Worm (Caenorhabditis elegans): Measurements from ENCODE around the gene C16C8.8.
A peak's percentile ranks its signal among the peaks of the same experiment; 100 is the strongest.

C16C8.8 gene

ce11 chrII:3434893-3435503 lies 26.5 kb downstream of the C16C8.8 start:
- TF ChIP-seq nhr-11 (tag; optimal IDR thresholded peaks at IDR 0.05) = no peak
- no peak for TF ChIP-seq pax-1 (tag; optimal IDR thresholded peaks at IDR 0.05)
- TF ChIP-seq ama-1 (optimal IDR thresholded peaks at IDR 0.05) = no peak
- no peak for TF ChIP-seq ref-2 (tag; optimal IDR thresholded peaks at IDR 0.05)
- TF ChIP-seq sox-2 (GFP tag; IDR thresholded peaks at IDR 0.05) = no peak
- no peak for TF ChIP-seq T23F11.4 (GFP tag; optimal IDR thresholded peaks at IDR 0.05)
- TF ChIP-seq hlh-8 (tag; optimal IDR thresholded peaks at IDR 0.05) = no peak
- TF ChIP-seq syd-9 (tag; optimal IDR thresholded peaks at IDR 0.05) = no peak
- TF ChIP-seq rnt-1 (tag; optimal IDR thresholded peaks at IDR 0.05) = no peak
- no peak for TF ChIP-seq unc-42 (tag; optimal IDR thresholded peaks at IDR 0.05)
- no peak for TF ChIP-seq ttx-3 (tag; optimal IDR thresholded peaks at IDR 0.05)
- TF ChIP-seq K02D7.2 (tag; optimal IDR thresholded peaks at IDR 0.05) = no peak
- no peak for TF ChIP-seq ceh-48 (tag; optimal IDR thresholded peaks at IDR 0.05)
- TF ChIP-seq unc-86 (tag; optimal IDR thresholded peaks at IDR 0.05) = no peak

- no peak for TF ChIP-seq syd-9 (tag; optimal IDR thresholded peaks at IDR 0.05)
- TF ChIP-seq pat-9 (tag; optimal IDR thresholded peaks at IDR 0.05) = no peak
- no peak for TF ChIP-seq mec-3 (tag; optimal IDR thresholded peaks at IDR 0.05; ENCODE audit: borderline replicate concordance)
- no peak for TF ChIP-seq ahr-1 (tag; optimal IDR thresholded peaks at IDR 0.05)
- TF ChIP-seq K02D7.2 (tag; optimal IDR thresholded peaks at IDR 0.05) = no peak
- no peak for TF ChIP-seq tbx-7 (tag; optimal IDR thresholded peaks at IDR 0.05)
- no peak for TF ChIP-seq pag-3 (tag; optimal IDR thresholded peaks at IDR 0.05; ENCODE audit: borderline replicate concordance)
- no peak for TF ChIP-seq ceh-45 (GFP tag; IDR thresholded peaks at IDR 0.05)
- no peak for TF ChIP-seq hlh-8 (tag; optimal IDR thresholded peaks at IDR 0.05)
- TF ChIP-seq ceh-6 (GFP tag; optimal IDR thresholded peaks at IDR 0.05) = no peak
- no peak for TF ChIP-seq elt-4 (tag; optimal IDR thresholded peaks at IDR 0.05)
- no peak for TF ChIP-seq fkh-10 (GFP tag; optimal IDR thresholded peaks at IDR 0.05)
- no peak for TF ChIP-seq npax-4 (tag; optimal IDR thresholded peaks at IDR 0.05)
- no peak for TF ChIP-seq sdc-2 (tag; optimal IDR thresholded peaks at IDR 0.05)
- no peak for TF ChIP-seq dmd-4 (tag; optimal IDR thresholded peaks at IDR 0.05; ENCODE audit: borderline replicate concordance)
- TF ChIP-seq ceh-31 (tag; optimal IDR thresholded peaks at IDR 0.05) = no peak
- no peak for TF ChIP-seq ttx-3 (tag; optimal IDR thresholded peaks at IDR 0.05)
- no peak for TF ChIP-seq K09A11.1 (tag; optimal IDR thresholded peaks at IDR 0.05; ENCODE audit: insufficient read depth)
Observed at ce11 chrII:3429400-3429799, 32.1 kb downstream of the C16C8.8 start, which contains the start of gene C16C8.18. TSS of gene C16C8.18 (plus strand) at chrII:3429700.

ce11 chrII:3428158-3428704 lies 33.3 kb downstream of the C16C8.8 start:
- TF ChIP-seq pha-4 (tag; optimal IDR thresholded peaks at IDR 0.05) = no peak
- no peak for TF ChIP-seq pqm-1 (tag; optimal IDR thresholded peaks at IDR 0.05)
- peak; percentile 28 for TF ChIP-seq hlh-30 (tag; optimal IDR thresholded peaks at IDR 0.05; ENCODE audit: insufficient read depth)
- TF ChIP-seq fkh-6 (tag; optimal IDR thresholded peaks at IDR 0.05) = no peak
- TF ChIP-seq C38D4.7 (GFP tag; optimal IDR thresholded peaks at IDR 0.05) = no peak
- TF ChIP-seq ceh-14 (tag; optimal IDR thresholded peaks at IDR 0.05) = no peak
- no peak for TF ChIP-seq ceh-45 (GFP tag; IDR thresholded peaks at IDR 0.05)
- TF ChIP-seq C08G9.2 (tag; optimal IDR thresholded peaks at IDR 0.05) = no peak
- no peak for TF ChIP-seq K02D7.2 (tag; optimal IDR thresholded peaks at IDR 0.05)
- TF ChIP-seq nfya-1 (tag; optimal IDR thresholded peaks at IDR 0.05) = peak; percentile 8
- no peak for TF ChIP-seq odd-2 (tag; optimal IDR thresholded peaks at IDR 0.05)
- no peak for TF ChIP-seq ama-1 (optimal IDR thresholded peaks at IDR 0.05)
- no peak for TF ChIP-seq hlh-8 (tag; optimal IDR thresholded peaks at IDR 0.05)
- no peak for TF ChIP-seq pax-1 (tag; optimal IDR thresholded peaks at IDR 0.05)
- no peak for TF ChIP-seq tbx-7 (tag; optimal IDR thresholded peaks at IDR 0.05)
- peak; percentile 49 for TF ChIP-seq ceh-19 (GFP tag; optimal IDR thresholded peaks at IDR 0.05)
- TF ChIP-seq F13H6.1 (tag; optimal IDR thresholded peaks at IDR 0.05) = no peak
- TF ChIP-seq ceh-48 (tag; optimal IDR thresholded peaks at IDR 0.05) = peak; percentile 85
- no peak for TF ChIP-seq unc-3 (GFP tag; conservative IDR thresholded peaks at IDR 0.05)
- TF ChIP-seq unc-3 (tag; optimal IDR thresholded peaks at IDR 0.05) = peak; percentile 11
- no peak for TF ChIP-seq elt-2 (tag; optimal IDR thresholded peaks at IDR 0.05)
- TF ChIP-seq sox-4 (tag; optimal IDR thresholded peaks at IDR 0.05) = peak; percentile 17
- TF ChIP-seq sdc-2 (tag; optimal IDR thresholded peaks at IDR 0.05) = no peak
- TF ChIP-seq lim-6 (tag; optimal IDR thresholded peaks at IDR 0.05) = no peak
- TF ChIP-seq sox-2 (GFP tag; IDR thresholded peaks at IDR 0.05) = no peak
- TF ChIP-seq mec-3 (tag; optimal IDR thresholded peaks at IDR 0.05; ENCODE audit: borderline replicate concordance) = no peak
- TF ChIP-seq dve-1 (tag; optimal IDR thresholded peaks at IDR 0.05) = no peak

Data from whole organism, late embryonic.